Worm (Caenorhabditis elegans): ENCODE measurements around the gene srg-8.

ce11 chrIII:6207046-6207445 lies 47.6 kb downstream of the srg-8 start:
- no peak for TF ChIP-seq ztf-6 (GFP tag; IDR thresholded peaks at IDR 0.05)
- TF ChIP-seq dpl-1 (GFP tag; optimal IDR thresholded peaks at IDR 0.05) = no peak
- no peak for TF ChIP-seq lin-35 (GFP tag; optimal IDR thresholded peaks at IDR 0.05)
- TF ChIP-seq athp-1 (tag; optimal IDR thresholded peaks at IDR 0.05) = no peak
- TF ChIP-seq ama-1 (optimal IDR thresholded peaks at IDR 0.05) = no peak
- TF ChIP-seq ama-1 (GFP tag; optimal IDR thresholded peaks at IDR 0.05) = no peak
- no peak for TF ChIP-seq gei-17 (GFP tag; optimal IDR thresholded peaks at IDR 0.05)
- TF ChIP-seq mes-4 (tag; optimal IDR thresholded peaks at IDR 0.05) = no peak
- TF ChIP-seq unc-62 (GFP tag; optimal IDR thresholded peaks at IDR 0.05) = no peak
- TF ChIP-seq zfh-2 (GFP tag; conservative IDR thresholded peaks at IDR 0.05) = peak; percentile 49
- TF ChIP-seq lsy-27 (tag; optimal IDR thresholded peaks at IDR 0.05; ENCODE audit: borderline replicate concordance, insufficient read depth) = no peak
